Worm (Caenorhabditis elegans): ENCODE data around the gene wrt-10.

wrt-10 gene

DNA sequence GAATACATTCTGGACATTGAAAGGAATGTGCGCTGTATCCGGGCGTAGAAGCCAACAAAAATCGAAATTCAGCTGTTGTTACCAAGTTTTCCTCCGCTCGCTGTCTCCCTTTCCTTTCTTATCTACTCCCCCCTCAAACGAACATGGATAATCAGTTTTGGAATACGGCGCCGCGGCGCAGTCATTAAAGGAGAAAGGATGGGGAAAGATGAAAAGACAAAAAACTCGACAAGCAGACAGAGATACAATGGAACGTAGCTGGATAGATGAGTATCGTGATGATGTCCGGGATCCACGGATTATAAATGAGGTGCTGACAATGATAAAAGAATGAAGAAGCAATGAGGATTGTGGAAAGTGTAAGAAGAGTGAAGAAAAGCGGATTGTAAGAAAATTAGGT is 11.0 kb upstream of the wrt-10 start:
- TF ChIP-seq F37B4.10 (GFP tag; IDR thresholded peaks at IDR 0.05): no peak
- no peak for TF ChIP-seq chd-7 (tag; optimal IDR thresholded peaks at IDR 0.05)
- TF ChIP-seq athp-1 (tag; optimal IDR thresholded peaks at IDR 0.05): no peak
- TF ChIP-seq cebp-2 (GFP tag; IDR thresholded peaks at IDR 0.05): no peak
- TF ChIP-seq B0336.3 (GFP tag; IDR thresholded peaks at IDR 0.05): no peak
- no peak for TF ChIP-seq Y79H2A.3 (GFP tag; conservative IDR thresholded peaks at IDR 0.05)
- no peak for TF ChIP-seq repo-1 (tag; optimal IDR thresholded peaks at IDR 0.05)
- no peak for TF ChIP-seq K12H6.12 (tag; optimal IDR thresholded peaks at IDR 0.05)
- TF ChIP-seq snpc-4 (GFP tag; optimal IDR thresholded peaks at IDR 0.05): no peak
- no peak for TF ChIP-seq snpc-4 (tag; optimal IDR thresholded peaks at IDR 0.05)
- no peak for TF ChIP-seq cebp-1 (GFP tag; IDR thresholded peaks at IDR 0.05)
- no peak for TF ChIP-seq cebp-1 (tag; optimal IDR thresholded peaks at IDR 0.05)
- no peak for TF ChIP-seq mes-4 (tag; optimal IDR thresholded peaks at IDR 0.05)
- TF ChIP-seq snpc-1.1 (tag; optimal IDR thresholded peaks at IDR 0.05; ENCODE audit: insufficient read depth): no peak
- no peak for TF ChIP-seq sdz-38 (tag; optimal IDR thresholded peaks at IDR 0.05)
- no peak for TF ChIP-seq egl-18 (GFP tag; IDR thresholded peaks at IDR 0.05)

DNA sequence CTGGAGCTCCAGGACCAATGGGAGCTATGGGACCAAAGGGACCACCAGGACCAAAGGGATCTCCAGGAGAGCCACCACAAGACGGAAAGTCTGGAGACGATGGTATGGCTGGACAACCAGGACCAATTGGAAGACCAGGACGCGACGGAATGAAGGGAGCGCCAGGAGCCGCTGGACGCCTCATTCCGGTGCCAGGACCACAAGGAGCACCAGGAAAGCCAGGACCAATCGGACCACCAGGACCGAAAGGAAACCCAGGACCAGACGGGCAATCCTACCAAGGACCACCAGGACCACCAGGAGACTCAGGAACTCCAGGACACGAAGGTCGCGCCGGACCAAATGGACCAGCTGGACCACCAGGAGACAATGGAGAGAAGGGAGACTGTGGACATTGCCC is 10.4 kb upstream of the wrt-10 start:
- peak; percentile 64; the same call in 1 of the 2 replicates for TF ChIP-seq zfh-2 (GFP tag; conservative IDR thresholded peaks at IDR 0.05)
- no peak for TF ChIP-seq lir-1 (GFP tag; conservative IDR thresholded peaks at IDR 0.05)

DNA sequence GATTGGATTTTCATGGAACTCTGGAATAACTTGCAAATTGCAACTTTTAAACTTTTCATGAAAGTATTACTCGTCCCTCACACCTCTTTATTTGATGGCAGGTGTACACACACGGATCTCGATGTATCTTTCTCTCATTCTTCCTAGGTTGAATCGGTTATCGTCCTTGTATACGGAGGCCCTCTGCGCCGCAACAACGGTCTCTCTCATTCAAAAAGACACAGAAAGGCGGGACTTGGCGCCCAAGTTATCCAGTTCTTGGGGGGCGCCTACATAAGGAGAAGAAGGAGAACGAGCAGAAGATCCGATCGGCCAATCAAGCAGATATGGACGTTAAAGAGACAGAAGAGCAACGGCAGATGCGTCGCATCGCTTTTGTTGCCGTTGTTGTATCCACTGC is 9.4 kb upstream of the wrt-10 start, which contains the start of gene rol-8:
rol-8 (plus strand) TSS at position 301 of the 400 bp plus-strand sequence.
- TF ChIP-seq aptf-2 (GFP tag; conservative IDR thresholded peaks at IDR 0.05) (no peak), mxl-1 (tag; optimal IDR thresholded peaks at IDR 0.05) (no peak), attf-6 (GFP tag; IDR thresholded peaks at IDR 0.05) (no peak), hmg-20 (GFP tag; IDR thresholded peaks at IDR 0.05) (no peak), ztf-22 (GFP tag; optimal IDR thresholded peaks at IDR 0.05) (no peak), dox-1 (GFP tag; IDR thresholded peaks at IDR 0.05) (no peak), D2030.7 (GFP tag; IDR thresholded peaks at IDR 0.05) (no peak), T26A5.8 (tag; optimal IDR thresholded peaks at IDR 0.05) (no peak), sptf-2 (GFP tag; optimal IDR thresholded peaks at IDR 0.05) (no peak), F49E8.2 (tag; optimal IDR thresholded peaks at IDR 0.05; ENCODE audit: insufficient read depth) (no peak)

DNA sequence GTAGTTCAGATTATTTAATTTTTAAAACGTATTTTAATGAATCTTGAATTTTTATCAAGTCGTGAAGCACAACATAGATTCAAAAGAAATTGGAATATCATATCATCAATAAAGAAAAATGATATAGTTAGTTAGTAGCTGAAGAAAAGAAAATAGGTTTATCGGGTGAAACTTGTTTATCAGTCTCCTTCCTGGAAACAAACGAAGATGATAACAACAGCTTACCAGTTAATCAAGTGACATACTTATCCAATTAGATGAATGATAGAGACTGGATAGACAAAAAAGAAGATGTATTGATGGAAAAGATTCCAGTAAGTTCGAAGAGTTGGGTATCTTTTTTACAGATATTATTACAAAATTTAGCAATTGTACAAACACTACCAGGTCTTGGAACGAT is 8.6 kb upstream of the wrt-10 start:
- TF ChIP-seq ceh-79 (tag; optimal IDR thresholded peaks at IDR 0.05) (no peak), ceh-100 (GFP tag; IDR thresholded peaks at IDR 0.05) (no peak), ceh-91 (GFP tag; IDR thresholded peaks at IDR 0.05) (no peak), tbp1 (GFP tag; optimal IDR thresholded peaks at IDR 0.05) (no peak), hsf-1 (GFP tag; IDR thresholded peaks at IDR 0.05) (no peak), dox-1 (GFP tag; IDR thresholded peaks at IDR 0.05) (no peak), K11D2.4 (GFP tag; IDR thresholded peaks at IDR 0.05) (no peak), B0035.1 (tag; optimal IDR thresholded peaks at IDR 0.05) (no peak), nfyb-1 (GFP tag; IDR thresholded peaks at IDR 0.05) (no peak), ztf-22 (GFP tag; optimal IDR thresholded peaks at IDR 0.05) (no peak), athp-1 (tag; optimal IDR thresholded peaks at IDR 0.05) (no peak), dpl-1 (GFP tag; optimal IDR thresholded peaks at IDR 0.05) (no peak)

Measured in whole organism, young adult.